Worm (Caenorhabditis elegans) whole organism, L4 larva: Measurements from ENCODE around the gene K07F5.14.

Experiments
- F26F4.8 ChIP-seq: fragments of 200-800 bp; sonication (Bioruptor generic); conservative IDR thresholded peaks from 2 replicates; pipeline ENCODE4 v1.3.6; 2022; ENCODE audit warnings: missing genetic modification characterization, missing compliant biosample characterization
- F37D6.2 ChIP-seq: sonication (generic microtip); optimal IDR thresholded peaks from 2 replicates; lab custom pipeline; 2016; ENCODE audit warnings: mild to moderate bottlenecking, missing genetic modification characterization, missing compliant biosample characterization
- F49E8.2 ChIP-seq: sonication (generic microtip); optimal IDR thresholded peaks from 2 replicates; lab custom pipeline; 2016; ENCODE audit warnings: missing compliant biosample characterization, mild to moderate bottlenecking, missing genetic modification characterization, borderline replicate concordance
- R02D3.7 ChIP-seq: fragments of 150-350 bp; sonication (generic microtip); optimal IDR thresholded peaks from 3 replicates; lab custom pipeline; 2014; ENCODE audit warnings: missing biosample characterization, missing genetic modification characterization
- T20F7.1 ChIP-seq: fragments of 200-800 bp; sonication (Bioruptor generic); optimal IDR thresholded peaks from 2 replicates; lab custom pipeline; 2018; ENCODE audit warnings: mild to moderate bottlenecking, missing genetic modification characterization, missing compliant biosample characterization
- Y5F2A.4 ChIP-seq: fragments of 200-800 bp; sonication (Bioruptor generic); optimal IDR thresholded peaks from 2 replicates; lab custom pipeline; 2018; ENCODE audit warnings: mild to moderate bottlenecking, missing genetic modification characterization, missing compliant biosample characterization
- ZK337.2 ChIP-seq: fragments of 200-800 bp; sonication (Bioruptor generic); IDR thresholded peaks from 2 replicates; pipeline ENCODE4 v1.3.6; 2022; ENCODE audit warnings: missing genetic modification reagents, missing genetic modification characterization, missing compliant biosample characterization
- ama-1 ChIP-seq: fragments of 150-350 bp; optimal IDR thresholded peaks from 2 replicates; lab custom pipeline; 2014; ENCODE audit warnings: inconsistent platforms, mixed read lengths
- ceh-20 ChIP-seq: fragments of 200-800 bp; sonication (Bioruptor generic); IDR thresholded peaks from 2 replicates; pipeline ENCODE4 v1.3.6; 2022; ENCODE audit warnings: missing genetic modification reagents, missing genetic modification characterization, missing compliant biosample characterization
- ceh-28 ChIP-seq: fragments of 150-350 bp; optimal IDR thresholded peaks from 2 replicates; lab custom pipeline; 2014; ENCODE audit warnings: missing biosample characterization, missing genetic modification reagents, missing genetic modification characterization
- ceh-32 ChIP-seq: sonication (generic microtip); optimal IDR thresholded peaks from 2 replicates; lab custom pipeline; 2016; ENCODE audit warnings: mild to moderate bottlenecking, missing genetic modification characterization, missing compliant biosample characterization; ENCODE audit not compliant: poor library complexity
- ceh-82 ChIP-seq: sonication (generic microtip); optimal IDR thresholded peaks from 2 replicates; lab custom pipeline; 2017; ENCODE audit warnings: missing biosample characterization, missing genetic modification characterization
- cey-2 ChIP-seq: sonication (generic microtip); optimal IDR thresholded peaks from 3 replicates; lab custom pipeline; 2017; ENCODE audit warnings: missing genetic modification characterization, mild to moderate bottlenecking, missing compliant biosample characterization, antibody characterized with exemption, borderline replicate concordance; ENCODE audit not compliant: insufficient read depth
- daf-16 ChIP-seq, 3 experiments: sonication (generic microtip); optimal IDR thresholded peaks; 2 replicates each; lab custom pipeline; 2016 to 2017; ENCODE audit warnings: missing genetic modification characterization in 3 of 3, missing genetic modification reagents in 3 of 3, mild to moderate bottlenecking in 2 of 3, missing compliant biosample characterization in 2 of 3, missing biosample characterization in 1 of 3, moderate library complexity in 1 of 3
- daf-8 ChIP-seq: fragments of 200-800 bp; sonication (Bioruptor generic); IDR thresholded peaks from 2 replicates; pipeline ENCODE4 v1.3.6; 2022; ENCODE audit warnings: missing genetic modification characterization, missing compliant biosample characterization
- dmd-6 ChIP-seq: fragments of 200-800 bp; sonication (Bioruptor generic); IDR thresholded peaks from 2 replicates; pipeline ENCODE4 v1.3.6; 2022; ENCODE audit warnings: missing genetic modification reagents, missing genetic modification characterization, missing compliant biosample characterization
- dmd-8 ChIP-seq: fragments of 200-800 bp; sonication (Bioruptor generic); IDR thresholded peaks from 2 replicates; pipeline ENCODE4 v1.3.6; 2022; ENCODE audit warnings: missing genetic modification characterization, missing compliant biosample characterization
- dmd-9 ChIP-seq: fragments of 200-800 bp; sonication (Bioruptor generic); IDR thresholded peaks from 2 replicates; pipeline ENCODE4 v1.3.6; 2022; ENCODE audit warnings: missing genetic modification reagents, missing genetic modification characterization, missing compliant biosample characterization
- dpl-1 ChIP-seq: fragments of 150-350 bp; optimal IDR thresholded peaks from 2 replicates; lab custom pipeline; 2014; ENCODE audit warnings: missing biosample characterization, missing genetic modification reagents, missing genetic modification characterization
- egl-27 ChIP-seq: sonication (generic microtip); optimal IDR thresholded peaks from 3 replicates; lab custom pipeline; 2017; ENCODE audit warnings: missing biosample characterization, missing genetic modification reagents, missing genetic modification characterization
- fkh-10 ChIP-seq: fragments of 150-350 bp; optimal IDR thresholded peaks from 2 replicates; lab custom pipeline; 2014; ENCODE audit warnings: missing biosample characterization, missing genetic modification reagents, missing genetic modification characterization
- hlh-30 ChIP-seq: sonication (generic microtip); optimal IDR thresholded peaks from 2 replicates; lab custom pipeline; 2017; ENCODE audit warnings: antibody characterized with exemption, mild to moderate bottlenecking, missing genetic modification characterization, missing compliant biosample characterization; ENCODE audit not compliant: insufficient read depth
- jun-1 ChIP-seq: fragments of 150-350 bp; optimal IDR thresholded peaks from 2 replicates; lab custom pipeline; 2014; ENCODE audit warnings: missing biosample characterization, missing genetic modification reagents, missing genetic modification characterization
- lim-7 ChIP-seq: fragments of 200-800 bp; sonication (Bioruptor generic); IDR thresholded peaks from 2 replicates; pipeline ENCODE4 v1.3.6; 2022; ENCODE audit warnings: missing genetic modification characterization, missing compliant biosample characterization
- lin-1 ChIP-seq: fragments of 200-800 bp; sonication (Bioruptor generic); IDR thresholded peaks from 2 replicates; pipeline ENCODE4 v1.3.6; 2022; ENCODE audit warnings: missing genetic modification reagents, missing genetic modification characterization, missing compliant biosample characterization
- lin-13 ChIP-seq: fragments of 150-350 bp; optimal IDR thresholded peaks from 2 replicates; lab custom pipeline; 2014; ENCODE audit warnings: missing biosample characterization, missing genetic modification reagents, missing genetic modification characterization
- lin-29 ChIP-seq: fragments of 200-800 bp; sonication (Bioruptor generic); IDR thresholded peaks from 2 replicates; pipeline ENCODE4 v1.3.6; 2022; ENCODE audit warnings: missing genetic modification reagents, missing genetic modification characterization, missing compliant biosample characterization
- lin-39 ChIP-seq: fragments of 150-350 bp; optimal IDR thresholded peaks from 2 replicates; lab custom pipeline; 2014; ENCODE audit warnings: missing biosample characterization, missing genetic modification reagents, missing genetic modification characterization
- lir-3 ChIP-seq: sonication (generic microtip); optimal IDR thresholded peaks from 2 replicates; lab custom pipeline; 2016; ENCODE audit warnings: mild to moderate bottlenecking, missing genetic modification characterization, missing compliant biosample characterization
- lsy-2 ChIP-seq, 2 experiments: fragments of 150-350 bp in 1 of 2; sonication (generic microtip) in 1 of 2; optimal IDR thresholded peaks; 2 replicates each; lab custom pipeline; 2014 to 2017; ENCODE audit warnings: missing biosample characterization in 2 of 2, missing genetic modification characterization in 2 of 2
- madf-9 ChIP-seq: fragments of 200-800 bp; sonication (Bioruptor generic); conservative IDR thresholded peaks from 2 replicates; pipeline ENCODE4 v1.3.6; 2022; ENCODE audit warnings: missing genetic modification reagents, missing genetic modification characterization, missing compliant biosample characterization
- mes-2 ChIP-seq: sonication (generic microtip); optimal IDR thresholded peaks from 2 replicates; lab custom pipeline; 2016; ENCODE audit warnings: missing genotype, mild to moderate bottlenecking, missing genetic modification characterization, missing compliant biosample characterization; ENCODE audit not compliant: poor library complexity, severe bottlenecking
- mxl-3 ChIP-seq: fragments of 200-800 bp; sonication (Bioruptor generic); optimal IDR thresholded peaks from 2 replicates; lab custom pipeline; 2018; ENCODE audit warnings: mild to moderate bottlenecking, missing genetic modification characterization, missing compliant biosample characterization
- nhr-102 ChIP-seq: sonication (generic microtip); optimal IDR thresholded peaks from 2 replicates; lab custom pipeline; 2016; ENCODE audit warnings: mild to moderate bottlenecking, missing genetic modification characterization, moderate library complexity, missing compliant biosample characterization
- nhr-237 ChIP-seq: sonication (generic microtip); optimal IDR thresholded peaks from 2 replicates; lab custom pipeline; 2017; ENCODE audit warnings: missing biosample characterization, missing genetic modification characterization
- nhr-25 ChIP-seq: sonication (generic microtip); optimal IDR thresholded peaks from 2 replicates; lab custom pipeline; 2017; ENCODE audit warnings: missing genetic modification characterization, mild to moderate bottlenecking, missing compliant biosample characterization, antibody characterized with exemption, moderate library complexity, borderline replicate concordance; ENCODE audit not compliant: insufficient read depth
- nhr-28 ChIP-seq: fragments of 150-350 bp; optimal IDR thresholded peaks from 2 replicates; lab custom pipeline; 2014; ENCODE audit warnings: missing biosample characterization, missing genetic modification characterization
- nhr-77 ChIP-seq: fragments of 150-350 bp; optimal IDR thresholded peaks from 2 replicates; lab custom pipeline; 2014; ENCODE audit warnings: missing biosample characterization, missing genetic modification characterization
- php-3 ChIP-seq: fragments of 200-800 bp; sonication (Bioruptor generic); IDR thresholded peaks from 2 replicates; pipeline ENCODE4 v1.3.6; 2022; ENCODE audit warnings: missing genetic modification reagents, missing genetic modification characterization, missing compliant biosample characterization
- pqm-1 ChIP-seq: sonication (generic microtip); optimal IDR thresholded peaks from 2 replicates; lab custom pipeline; 2017; ENCODE audit warnings: missing biosample characterization, missing genetic modification characterization
- saeg-2 ChIP-seq: fragments of 200-800 bp; sonication (Bioruptor generic); IDR thresholded peaks from 2 replicates; pipeline ENCODE4 v1.3.6; 2022; ENCODE audit warnings: missing genetic modification reagents, missing genetic modification characterization, missing compliant biosample characterization
- skn-1 ChIP-seq: fragments of 150-350 bp; optimal IDR thresholded peaks from 2 replicates; lab custom pipeline; 2014; ENCODE audit warnings: missing biosample characterization, missing genetic modification characterization
- snpc-1.2 ChIP-seq: fragments of 200-800 bp; sonication (Bioruptor generic); IDR thresholded peaks from 2 replicates; pipeline ENCODE4 v1.3.6; 2022; ENCODE audit warnings: missing genetic modification reagents, missing genetic modification characterization, missing compliant biosample characterization
- snpc-4 ChIP-seq: fragments of 150-350 bp; optimal IDR thresholded peaks from 2 replicates; lab custom pipeline; 2014; ENCODE audit warnings: missing biosample characterization, missing genetic modification characterization
- tag-97 ChIP-seq: fragments of 200-800 bp; sonication (Bioruptor generic); IDR thresholded peaks from 2 replicates; pipeline ENCODE4 v1.3.6; 2022; ENCODE audit warnings: missing genetic modification characterization, missing compliant biosample characterization
- unc-130 ChIP-seq: sonication (generic microtip); optimal IDR thresholded peaks from 2 replicates; lab custom pipeline; 2016; ENCODE audit warnings: missing genetic modification reagents, missing genetic modification characterization, missing compliant biosample characterization
- vab-7 ChIP-seq: fragments of 200-800 bp; sonication (Bioruptor generic); IDR thresholded peaks from 2 replicates; pipeline ENCODE4 v1.3.6; 2022; ENCODE audit warnings: missing genetic modification reagents, missing genetic modification characterization, missing compliant biosample characterization
- zip-11 ChIP-seq: fragments of 200-800 bp; sonication (Bioruptor generic); IDR thresholded peaks from 2 replicates; pipeline ENCODE4 v1.3.6; 2022; ENCODE audit warnings: missing genetic modification characterization, missing compliant biosample characterization
- zip-2 ChIP-seq: fragments of 150-350 bp; optimal IDR thresholded peaks from 2 replicates; lab custom pipeline; 2014; ENCODE audit warnings: missing biosample characterization, missing genetic modification characterization

The K07F5.14 gene

ce11 chrIV:9873837-9874236 lies 11.8 kb downstream of the K07F5.14 start (continued):
- TF ChIP-seq daf-16 (GFP tag; optimal IDR thresholded peaks at IDR 0.05; lab: Kevin White, UChicago) (no peak), daf-16 (tag; optimal IDR thresholded peaks at IDR 0.05; lab: Kevin White, UChicago) (peak; percentile 42), php-3 (no peak), fkh-10 (no peak), dpl-1 (GFP tag; lab: Kevin White, UChicago) (peak; percentile 12), nhr-237 (tag; lab: Kevin White, UChicago) (no peak), lin-39 (tag; lab: Kevin White, UChicago) (no peak), lsy-2 (tag; optimal IDR thresholded peaks at IDR 0.05; lab: Kevin White, UChicago) (peak in 1 of 2 experiments; percentile 46)

ce11 chrIV:9875646-9876045 lies 13.6 kb downstream of the K07F5.14 start:
- TF ChIP-seq nhr-25 (no peak), nhr-77 (no peak), unc-130 (GFP tag; lab: Kevin White, UChicago) (no peak), ama-1 (no peak), T20F7.1 (peak; percentile 44), skn-1 (no peak), lsy-2 (tag; optimal IDR thresholded peaks at IDR 0.05; lab: Kevin White, UChicago) (peak in 1 of 2 experiments; percentile 60), saeg-2 (GFP tag; lab: Robert Waterston, UW) (no peak), jun-1 (tag; lab: Kevin White, UChicago) (no peak), F26F4.8 (GFP tag; lab: Robert Waterston, UW) (no peak), ceh-32 (tag; lab: Kevin White, UChicago) (no peak), Y5F2A.4 (GFP tag; lab: Kevin White, UChicago) (no peak), php-3 (0 out of 2 replicates have a peak, but pooled peaks have one; percentile 20), snpc-1.2 (no peak), cey-2 (peak; percentile 44), dmd-9 (no peak), ceh-28 (no peak), mxl-3 (GFP tag; lab: Kevin White, UChicago) (peak; percentile 90), dmd-6 (GFP tag; lab: Robert Waterston, UW) (peak; percentile 92), daf-8 (GFP tag; lab: Robert Waterston, UW) (no peak), F37D6.2 (tag; lab: Kevin White, UChicago) (no peak), F49E8.2 (tag; lab: Kevin White, UChicago) (no peak), nhr-28 (tag; lab: Kevin White, UChicago) (peak; percentile 87), tag-97 (GFP tag; lab: Robert Waterston, UW) (no peak), pqm-1 (tag; lab: Kevin White, UChicago) (peak; percentile 11), hlh-30 (tag; lab: Kevin White, UChicago) (peak; percentile 76), lin-13 (no peak), lin-1 (GFP tag; lab: Robert Waterston, UW) (no peak), lim-7 (GFP tag; lab: Robert Waterston, UW) (no peak), R02D3.7 (tag; lab: Kevin White, UChicago) (no peak), ceh-82 (tag; lab: Kevin White, UChicago) (no peak), lin-29 (GFP tag; lab: Robert Waterston, UW) (no peak), vab-7 (no peak), zip-11 (GFP tag; lab: Robert Waterston, UW) (no peak), egl-27 (tag; lab: Kevin White, UChicago) (no peak), zip-2 (no peak), daf-16 (GFP tag; optimal IDR thresholded peaks at IDR 0.05; lab: Kevin White, UChicago) (no peak), daf-16 (tag; optimal IDR thresholded peaks at IDR 0.05; lab: Kevin White, UChicago) (peak; percentile 88), dmd-8 (GFP tag; lab: Robert Waterston, UW) (no peak), ZK337.2 (GFP tag; lab: Robert Waterston, UW) (no peak), mes-2 (no peak), nhr-102 (no peak), lir-3 (no peak), snpc-4 (tag; lab: Kevin White, UChicago) (no peak), madf-9 (GFP tag; lab: Robert Waterston, UW) (no peak), ceh-20 (no peak)
